Worm (Caenorhabditis elegans) whole organism, early embryonic: Measurements from ENCODE around the gene F33H12.7.
"Not testable (repeated sequence)": the region's sequence is repeated elsewhere in the genome, so short reads cannot be mapped to it uniquely, and the experiment has no call there.

Experiments
- B0310.2 ChIP-seq: sonication (generic microtip); optimal IDR thresholded peaks from 2 replicates; lab custom pipeline; 2016; ENCODE audit warnings: mild to moderate bottlenecking, missing genetic modification characterization, missing compliant biosample characterization
- F13C5.2 ChIP-seq: sonication (generic microtip); optimal IDR thresholded peaks from 2 replicates; lab custom pipeline; 2017; ENCODE audit warnings: mild to moderate bottlenecking, missing genetic modification characterization, inconsistent platforms, missing compliant biosample characterization
- aly-1 ChIP-seq: sonication (generic microtip); optimal IDR thresholded peaks from 2 replicates; lab custom pipeline; 2016; ENCODE audit warnings: missing genetic modification characterization, missing compliant biosample characterization
- ama-1 ChIP-seq: fragments of 150-350 bp; optimal IDR thresholded peaks from 2 replicates; lab custom pipeline; 2014
- ceh-13 ChIP-seq: fragments of 200-800 bp; sonication (Bioruptor generic); optimal IDR thresholded peaks from 2 replicates; lab custom pipeline; 2018; ENCODE audit warnings: mild to moderate bottlenecking, missing genetic modification characterization, missing compliant biosample characterization
- ceh-36 ChIP-seq: sonication (generic microtip); optimal IDR thresholded peaks from 2 replicates; lab custom pipeline; 2016; ENCODE audit warnings: missing genetic modification characterization, inconsistent platforms, missing compliant biosample characterization
- ets-7 ChIP-seq: sonication (generic microtip); optimal IDR thresholded peaks from 2 replicates; lab custom pipeline; 2016; ENCODE audit warnings: missing genotype, missing genetic modification characterization, missing compliant biosample characterization
- flt-1 ChIP-seq: fragments of 200-800 bp; sonication (Bioruptor generic); IDR thresholded peaks from 2 replicates; pipeline ENCODE4 v1.3.6; 2022; ENCODE audit warnings: missing genetic modification characterization, missing compliant biosample characterization
- hmbx-1 ChIP-seq: sonication (generic microtip); optimal IDR thresholded peaks from 2 replicates; lab custom pipeline; 2016; ENCODE audit warnings: mild to moderate bottlenecking, missing genetic modification characterization, missing compliant biosample characterization
- hmg-4 ChIP-seq: fragments of 200-800 bp; sonication (Bioruptor generic); optimal IDR thresholded peaks from 2 replicates; lab custom pipeline; 2018; ENCODE audit warnings: mild to moderate bottlenecking, missing genetic modification characterization, missing compliant biosample characterization
- hnd-1 ChIP-seq: sonication (generic microtip); optimal IDR thresholded peaks from 2 replicates; lab custom pipeline; 2016; ENCODE audit warnings: missing genetic modification characterization, missing compliant biosample characterization
- pes-1 ChIP-seq: fragments of 200-800 bp; sonication (Bioruptor generic); IDR thresholded peaks from 2 replicates; pipeline ENCODE4 v1.3.6; 2022; ENCODE audit warnings: missing genetic modification reagents, missing genetic modification characterization, missing compliant biosample characterization
- scrt-1 ChIP-seq: fragments of 200-800 bp; sonication (Bioruptor generic); IDR thresholded peaks from 2 replicates; pipeline ENCODE4 v1.3.6; 2022; ENCODE audit warnings: missing genetic modification characterization, missing compliant biosample characterization
- sea-1 ChIP-seq: fragments of 200-800 bp; sonication (Bioruptor generic); conservative IDR thresholded peaks from 2 replicates; pipeline ENCODE4 v1.3.6; 2022; ENCODE audit warnings: missing genetic modification characterization, missing compliant biosample characterization
- tbx-11 ChIP-seq: fragments of 200-800 bp; sonication (Bioruptor generic); IDR thresholded peaks from 2 replicates; pipeline ENCODE4 v1.3.6; 2022; ENCODE audit warnings: missing genetic modification characterization, missing compliant biosample characterization
- tbx-37 ChIP-seq: fragments of 200-800 bp; sonication (Bioruptor generic); conservative IDR thresholded peaks from 2 replicates; pipeline ENCODE4 v1.3.6; 2022; ENCODE audit warnings: missing genetic modification reagents, missing genetic modification characterization, missing compliant biosample characterization
- tra-4 ChIP-seq: sonication (generic microtip); optimal IDR thresholded peaks from 2 replicates; lab custom pipeline; 2017; ENCODE audit warnings: missing genetic modification characterization, missing compliant biosample characterization

F33H12.7 gene

DNA sequence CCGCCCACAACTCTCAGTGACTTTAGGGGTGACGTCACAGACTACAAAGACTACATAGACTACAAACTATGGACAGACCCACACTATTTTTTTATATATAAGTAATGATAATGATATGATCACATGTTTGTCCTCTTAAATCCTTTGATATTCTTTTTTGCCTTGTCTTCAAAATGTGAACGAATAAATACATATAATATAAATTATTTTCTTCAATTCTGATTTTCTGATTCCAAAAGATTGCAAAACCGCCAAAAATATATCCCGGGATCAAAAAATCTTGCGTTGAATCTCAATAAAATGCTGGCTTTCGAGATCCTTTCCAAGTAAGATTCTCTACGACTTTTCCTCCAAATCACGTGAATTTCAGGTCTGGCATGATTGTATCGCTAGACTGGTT lies 13.5 kb upstream of the F33H12.7 start, which contains the start of gene F33H12.1:
F33H12.1 (plus strand) TSS at position 301 of the 400 bp plus-strand sequence.
- TF ChIP-seq sea-1 (GFP tag; lab: Robert Waterston, UW); scrt-1 (GFP tag; lab: Robert Waterston, UW); hnd-1: not testable (repeated sequence)

ce11 chrII:2585493-2585892 lies 1.2 kb downstream of the F33H12.7 start, which contains the start of gene sri-36:
sri-36 (minus strand) TSS chrII:2585593.
- TF ChIP-seq scrt-1 (GFP tag; lab: Robert Waterston, UW) (no peak), hmg-4 (no peak), tbx-37 (GFP tag; lab: Robert Waterston, UW) (no peak), tra-4 (tag; lab: Kevin White, UChicago) (no peak), ama-1 (lab: Kevin White, UChicago) (no peak), tbx-11 (GFP tag; lab: Robert Waterston, UW) (no peak), ets-7 (no peak), hmbx-1 (no peak), B0310.2 (tag; lab: Kevin White, UChicago) (no peak), aly-1 (tag; lab: Kevin White, UChicago) (no peak), flt-1 (GFP tag; lab: Robert Waterston, UW) (no peak), hnd-1 (no peak), ceh-36 (tag; lab: Kevin White, UChicago) (no peak), F13C5.2 (tag; lab: Kevin White, UChicago) (no peak), ceh-13 (GFP tag; lab: Kevin White, UChicago) (no peak), pes-1 (GFP tag; lab: Robert Waterston, UW) (no peak), sea-1 (GFP tag; lab: Robert Waterston, UW) (no peak)

DNA sequence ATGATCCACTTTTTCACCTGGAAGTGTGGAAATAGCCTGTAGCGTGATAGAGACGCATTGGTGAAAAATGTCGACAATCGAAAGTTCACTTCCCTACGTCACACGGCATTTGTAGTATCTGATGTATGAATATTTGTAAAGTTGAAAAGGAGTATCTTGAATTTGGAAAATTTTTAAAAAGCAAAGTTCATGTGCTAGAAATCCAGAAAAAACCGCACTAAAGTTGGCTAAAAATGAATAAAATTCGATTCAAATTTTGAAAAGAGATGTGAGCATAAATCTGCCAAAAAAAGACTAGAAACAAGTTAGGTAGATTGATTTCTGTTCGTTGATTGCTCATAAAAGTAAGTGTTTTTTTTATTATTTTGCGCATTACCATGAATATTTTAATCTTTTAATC lies 3.7 kb downstream of the F33H12.7 start, which contains the start of gene sri-74:
sri-74 (minus strand) TSS at position 101 of the 400 bp plus-strand sequence.
- TF ChIP-seq aly-1 (tag; lab: Kevin White, UChicago) (no peak), sea-1 (GFP tag; lab: Robert Waterston, UW) (no peak), tbx-11 (GFP tag; lab: Robert Waterston, UW) (no peak)

ce11 chrII:2578216-2578615 lies 8.5 kb downstream of the F33H12.7 start:
- TF ChIP-seq sea-1 (GFP tag; lab: Robert Waterston, UW), result no peak
- TF ChIP-seq pes-1 (GFP tag; lab: Robert Waterston, UW), result no peak
- no peak for TF ChIP-seq aly-1 (tag; lab: Kevin White, UChicago)
- no peak for TF ChIP-seq hmg-4
- no peak for TF ChIP-seq tbx-11 (GFP tag; lab: Robert Waterston, UW)
- TF ChIP-seq flt-1 (GFP tag; lab: Robert Waterston, UW), result no peak
- no peak for TF ChIP-seq ets-7
- TF ChIP-seq hmbx-1, result no peak
- TF ChIP-seq tra-4 (tag; lab: Kevin White, UChicago), result no peak
- no peak for TF ChIP-seq ama-1 (lab: Kevin White, UChicago)
- TF ChIP-seq hnd-1, result no peak
- TF ChIP-seq scrt-1 (GFP tag; lab: Robert Waterston, UW), result no peak
- no peak for TF ChIP-seq B0310.2 (tag; lab: Kevin White, UChicago)
- no peak for TF ChIP-seq ceh-13 (GFP tag; lab: Kevin White, UChicago)
- no peak for TF ChIP-seq ceh-36 (tag; lab: Kevin White, UChicago)
- TF ChIP-seq F13C5.2 (tag; lab: Kevin White, UChicago), result no peak

DNA sequence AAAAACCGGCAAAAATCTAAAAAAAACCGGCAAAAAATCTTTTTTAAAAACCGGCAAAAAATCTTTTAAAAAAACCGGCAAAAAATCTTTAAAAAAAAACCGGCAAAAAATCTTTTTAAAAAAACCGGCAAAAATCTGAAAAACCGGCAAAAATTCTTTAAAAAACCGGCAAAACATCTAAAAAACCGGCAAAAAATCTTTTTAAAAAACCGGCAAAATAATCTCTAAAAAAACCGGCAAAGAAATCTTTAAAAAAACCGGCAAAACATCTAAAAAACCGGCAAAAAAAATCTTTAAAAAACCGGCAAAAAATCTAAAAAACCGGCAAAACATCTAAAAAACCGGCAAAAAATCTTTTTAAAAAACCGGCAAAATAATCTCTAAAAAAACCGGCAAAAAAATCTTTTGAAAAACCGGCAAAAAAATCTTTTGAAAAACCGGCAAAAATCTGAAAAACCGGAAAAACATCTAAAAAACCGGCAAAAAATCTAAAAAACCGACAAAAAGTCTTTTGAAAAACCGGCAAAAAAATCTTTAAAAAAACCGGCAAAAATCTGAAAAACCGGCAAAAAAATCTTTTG lies 16.2 kb downstream of the F33H12.7 start:
- TF ChIP-seq hmbx-1 (peak; percentile 72), ceh-36 (tag; lab: Kevin White, UChicago) (peak; percentile 60), F13C5.2 (tag; lab: Kevin White, UChicago) (peak; percentile 88), ceh-13 (GFP tag; lab: Kevin White, UChicago) (peak; percentile 62), hnd-1 (peak; percentile 58)

- TF ChIP-seq hnd-1 (no peak), ceh-36 (tag; lab: Kevin White, UChicago) (no peak), scrt-1 (GFP tag; lab: Robert Waterston, UW) (no peak), tbx-11 (GFP tag; lab: Robert Waterston, UW) (no peak), pes-1 (GFP tag; lab: Robert Waterston, UW) (peak; percentile 17; the same call in 1 of the 2 replicates), F13C5.2 (tag; lab: Kevin White, UChicago) (peak; percentile 72), tbx-37 (GFP tag; lab: Robert Waterston, UW) (no peak)
Measured at ce11 chrII:2564899-2565298, 21.8 kb downstream of the F33H12.7 start, which contains the start of gene usp-39. usp-39 (plus strand) TSS chrII:2565275.

DNA sequence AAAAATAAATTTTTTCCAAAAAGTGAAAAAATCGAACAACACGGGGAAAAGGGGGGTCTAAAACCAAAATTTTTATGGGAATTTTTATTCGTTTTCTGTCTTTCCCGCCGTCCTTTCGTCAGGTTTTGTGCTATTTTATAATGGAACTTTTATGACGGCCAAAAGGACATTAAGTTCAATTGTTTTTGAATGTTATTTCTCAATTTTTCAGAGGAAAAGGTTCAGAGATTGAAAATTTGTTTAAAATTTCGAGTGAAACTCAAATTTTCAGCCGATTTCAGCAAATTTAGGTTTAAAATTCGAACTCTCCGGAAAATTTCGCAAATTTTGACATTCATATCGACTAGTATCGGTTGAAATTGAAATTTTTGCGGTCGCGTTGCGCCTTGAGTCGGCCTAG lies 22.7 kb downstream of the F33H12.7 start, which contains the start of gene nep-18:
nep-18 (minus strand) TSS at position 101 of the 400 bp plus-strand sequence.
- TF ChIP-seq ceh-13 (GFP tag; lab: Kevin White, UChicago) (no peak), F13C5.2 (tag; lab: Kevin White, UChicago) (no peak), aly-1 (tag; lab: Kevin White, UChicago) (no peak), ama-1 (lab: Kevin White, UChicago) (no peak), sea-1 (GFP tag; lab: Robert Waterston, UW) (no peak), flt-1 (GFP tag; lab: Robert Waterston, UW) (no peak), ceh-36 (tag; lab: Kevin White, UChicago) (no peak), scrt-1 (GFP tag; lab: Robert Waterston, UW) (no peak), pes-1 (GFP tag; lab: Robert Waterston, UW) (no peak), B0310.2 (tag; lab: Kevin White, UChicago) (no peak), hnd-1 (no peak), tra-4 (tag; lab: Kevin White, UChicago) (no peak), hmg-4 (no peak)
